Worm (Caenorhabditis elegans) whole organism, L3 larva: Measurements from ENCODE around the gene Y82E9BL.19.

Experiments used
- R02D3.7 ChIP-seq: fragments of 150-350 bp; optimal IDR thresholded peaks from 2 replicates; lab custom pipeline; 2014; ENCODE audit warnings: missing biosample characterization, missing genetic modification characterization
- ZK546.5 ChIP-seq: sonication (generic microtip); optimal IDR thresholded peaks from 2 replicates; lab custom pipeline; 2017; ENCODE audit warnings: missing biosample characterization, missing genetic modification characterization
- aly-2 ChIP-seq: fragments of 150-350 bp; optimal IDR thresholded peaks from 2 replicates; lab custom pipeline; 2014; ENCODE audit warnings: missing biosample characterization, missing genetic modification characterization
- ceh-16 ChIP-seq: sonication (generic microtip); optimal IDR thresholded peaks from 2 replicates; lab custom pipeline; 2017; ENCODE audit warnings: missing biosample characterization, missing genetic modification characterization
- ceh-28 ChIP-seq: fragments of 150-350 bp; optimal IDR thresholded peaks from 2 replicates; lab custom pipeline; 2014; ENCODE audit warnings: missing biosample characterization, missing genetic modification reagents, missing genetic modification characterization
- ceh-82 ChIP-seq: fragments of 150-350 bp; optimal IDR thresholded peaks from 2 replicates; lab custom pipeline; 2014; ENCODE audit warnings: missing biosample characterization, missing genetic modification characterization
- ceh-9 ChIP-seq: sonication (generic microtip); optimal IDR thresholded peaks from 2 replicates; lab custom pipeline; 2018; ENCODE audit warnings: missing biosample characterization, missing genetic modification characterization
- daf-12 ChIP-seq: fragments of 150-350 bp; optimal IDR thresholded peaks from 2 replicates; lab custom pipeline; 2014; ENCODE audit warnings: missing biosample characterization, missing genetic modification reagents, missing genetic modification characterization
- egl-27 ChIP-seq: sonication (generic microtip); optimal IDR thresholded peaks from 4 replicates; lab custom pipeline; 2017; ENCODE audit warnings: missing biosample characterization, missing genetic modification reagents, missing genetic modification characterization
- egl-5 ChIP-seq: fragments of 150-350 bp; optimal IDR thresholded peaks from 2 replicates; lab custom pipeline; 2017; ENCODE audit warnings: missing biosample characterization, missing genetic modification reagents, missing genetic modification characterization, inconsistent platforms
- elt-2 ChIP-seq: sonication (generic microtip); optimal IDR thresholded peaks from 2 replicates; lab custom pipeline; 2016; ENCODE audit warnings: missing genetic modification reagents, mild to moderate bottlenecking, missing genetic modification characterization, missing compliant biosample characterization
- eor-1 ChIP-seq, 2 experiments: fragments of 150-350 bp; optimal IDR thresholded peaks; 2 replicates each; lab custom pipeline; 2014 to 2018; ENCODE audit warnings: missing biosample characterization in 2 of 2, missing genetic modification characterization in 2 of 2
- fkh-10 ChIP-seq: sonication (generic microtip); optimal IDR thresholded peaks from 2 replicates; lab custom pipeline; 2017; ENCODE audit warnings: missing biosample characterization, missing genetic modification reagents, missing genetic modification characterization
- fkh-2 ChIP-seq: fragments of 150-350 bp; optimal IDR thresholded peaks from 2 replicates; lab custom pipeline; 2014; ENCODE audit warnings: missing biosample characterization, missing genetic modification reagents, missing genetic modification characterization
- fos-1 ChIP-seq: fragments of 150-350 bp; optimal IDR thresholded peaks from 2 replicates; lab custom pipeline; 2014; ENCODE audit warnings: missing biosample characterization, missing genetic modification characterization
- hmg-11 ChIP-seq: sonication (generic microtip); optimal IDR thresholded peaks from 2 replicates; lab custom pipeline; 2016; ENCODE audit warnings: missing genetic modification characterization, missing compliant biosample characterization
- jun-1 ChIP-seq: fragments of 150-350 bp; optimal IDR thresholded peaks from 2 replicates; lab custom pipeline; 2014; ENCODE audit warnings: missing biosample characterization, missing genetic modification reagents, missing genetic modification characterization
- lin-15B ChIP-seq: fragments of 150-350 bp; optimal IDR thresholded peaks from 2 replicates; lab custom pipeline; 2014; ENCODE audit warnings: missing biosample characterization, missing genetic modification characterization
- lsy-12 ChIP-seq: sonication (generic microtip); optimal IDR thresholded peaks from 2 replicates; lab custom pipeline; 2016; ENCODE audit warnings: mild to moderate bottlenecking, missing genetic modification characterization, missing compliant biosample characterization
- mml-1 ChIP-seq: fragments of 150-350 bp; sonication (generic microtip); optimal IDR thresholded peaks from 3 replicates; lab custom pipeline; 2014; ENCODE audit warnings: missing biosample characterization, missing genetic modification characterization
- nfya-1 ChIP-seq: sonication (generic microtip); optimal IDR thresholded peaks from 2 replicates; lab custom pipeline; 2017; ENCODE audit warnings: missing genetic modification characterization, mild to moderate bottlenecking, missing compliant biosample characterization, antibody characterized with exemption, moderate library complexity; ENCODE audit not compliant: insufficient read depth
- nhr-11 ChIP-seq: fragments of 150-350 bp; optimal IDR thresholded peaks from 2 replicates; lab custom pipeline; 2014; ENCODE audit warnings: missing biosample characterization, missing genetic modification characterization
- nhr-12 ChIP-seq: fragments of 150-350 bp; optimal IDR thresholded peaks from 2 replicates; lab custom pipeline; 2014; ENCODE audit warnings: missing biosample characterization, missing genetic modification characterization
- nhr-237 ChIP-seq: fragments of 150-350 bp; optimal IDR thresholded peaks from 2 replicates; lab custom pipeline; 2014; ENCODE audit warnings: missing biosample characterization, missing genetic modification characterization
- nhr-25 ChIP-seq: sonication (generic microtip); optimal IDR thresholded peaks from 2 replicates; lab custom pipeline; 2017; ENCODE audit warnings: missing biosample characterization, missing genetic modification characterization
- nhr-28 ChIP-seq: fragments of 150-350 bp; optimal IDR thresholded peaks from 2 replicates; lab custom pipeline; 2014; ENCODE audit warnings: missing biosample characterization, missing genetic modification characterization
- nhr-43 ChIP-seq: sonication (generic microtip); optimal IDR thresholded peaks from 2 replicates; lab custom pipeline; 2016; ENCODE audit warnings: mild to moderate bottlenecking, missing genetic modification characterization, missing compliant biosample characterization; ENCODE audit not compliant: poor library complexity, severe bottlenecking
- nhr-76 ChIP-seq: fragments of 150-350 bp; sonication (generic microtip); optimal IDR thresholded peaks from 5 replicates; lab custom pipeline; 2014; ENCODE audit warnings: missing biosample characterization, missing genetic modification characterization
- nhr-77 ChIP-seq: fragments of 150-350 bp; optimal IDR thresholded peaks from 2 replicates; lab custom pipeline; 2014; ENCODE audit warnings: missing biosample characterization, missing genetic modification characterization
- pha-4 ChIP-seq: fragments of 150-350 bp; optimal IDR thresholded peaks from 2 replicates; lab custom pipeline; 2014; ENCODE audit warnings: missing biosample characterization, missing genetic modification reagents, missing genetic modification characterization
- pqm-1 ChIP-seq: fragments of 150-350 bp; optimal IDR thresholded peaks from 2 replicates; lab custom pipeline; 2017; ENCODE audit warnings: missing biosample characterization, missing genetic modification characterization, inconsistent platforms
- sea-2 ChIP-seq: fragments of 150-350 bp; sonication (generic microtip); optimal IDR thresholded peaks from 4 replicates; lab custom pipeline; 2014; ENCODE audit warnings: missing biosample characterization, missing genetic modification reagents, missing genetic modification characterization
- skn-1 ChIP-seq: fragments of 150-350 bp; optimal IDR thresholded peaks from 2 replicates; lab custom pipeline; 2014; ENCODE audit warnings: missing biosample characterization, missing genetic modification characterization
- snpc-4 ChIP-seq: fragments of 150-350 bp; optimal IDR thresholded peaks from 2 replicates; lab custom pipeline; 2014; ENCODE audit warnings: missing biosample characterization, missing genetic modification characterization
- tbx-2 ChIP-seq: sonication (generic microtip); optimal IDR thresholded peaks from 2 replicates; lab custom pipeline; 2016; ENCODE audit warnings: mild to moderate bottlenecking, missing genetic modification characterization, missing compliant biosample characterization
- unc-39 ChIP-seq: sonication (generic microtip); optimal IDR thresholded peaks from 4 replicates; lab custom pipeline; 2017; ENCODE audit warnings: missing biosample characterization, missing genetic modification characterization
- unc-62 ChIP-seq: fragments of 150-350 bp; sonication (generic microtip); optimal IDR thresholded peaks from 4 replicates; lab custom pipeline; 2014; ENCODE audit warnings: missing biosample characterization, missing genetic modification reagents, missing genetic modification characterization
- zag-1 ChIP-seq: fragments of 150-350 bp; optimal IDR thresholded peaks from 2 replicates; lab custom pipeline; 2014; ENCODE audit warnings: missing biosample characterization, missing genetic modification characterization
- ztf-4 ChIP-seq: fragments of 150-350 bp; optimal IDR thresholded peaks from 2 replicates; lab custom pipeline; 2014; ENCODE audit warnings: missing biosample characterization, missing genetic modification characterization

Y82E9BL.19 gene

DNA sequence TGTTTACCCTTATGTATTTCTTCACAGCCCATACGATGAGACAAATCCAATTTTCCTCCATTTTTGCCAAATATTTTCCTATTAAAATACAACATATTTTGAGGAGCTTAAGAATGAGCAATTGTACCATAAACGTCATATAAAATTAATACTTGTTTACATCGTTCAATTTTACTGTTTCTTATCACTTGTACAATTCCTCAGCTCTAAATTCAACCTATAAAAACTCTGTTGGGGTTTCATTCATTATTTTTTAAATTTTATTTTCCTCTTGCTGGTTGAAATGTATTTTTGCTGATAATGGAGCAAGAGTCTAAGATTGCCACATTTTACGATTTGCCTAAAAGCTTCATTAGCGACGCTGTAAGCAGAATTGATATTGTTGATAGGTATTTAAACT lies 28.4 kb upstream of the Y82E9BL.19 start, which contains the start of gene fbxa-75:
Gene fbxa-75, plus strand, starts transcription at position 301 of the 400 bp plus-strand sequence.
- TF ChIP-seq ZK546.5 (tag; lab: Kevin White, UChicago) (no peak), daf-12 (tag; lab: Kevin White, UChicago) (no peak), egl-27 (tag; lab: Kevin White, UChicago) (no peak), ceh-16 (tag; lab: Kevin White, UChicago) (no peak), sea-2 (GFP tag; lab: Kevin White, UChicago) (no peak), tbx-2 (tag; lab: Kevin White, UChicago) (no peak), nhr-25 (tag; lab: Kevin White, UChicago) (no peak), jun-1 (tag; lab: Kevin White, UChicago) (no peak), eor-1 (tag; optimal IDR thresholded peaks at IDR 0.05; lab: Kevin White, UChicago) (no peak), zag-1 (tag; lab: Kevin White, UChicago) (no peak), R02D3.7 (no peak), fos-1 (no peak), lin-15B (tag; lab: Kevin White, UChicago) (no peak), skn-1 (tag; lab: Kevin White, UChicago) (no peak), ceh-9 (tag; lab: Kevin White, UChicago) (no peak), ceh-82 (tag; lab: Kevin White, UChicago) (no peak), snpc-4 (no peak), mml-1 (tag; lab: Kevin White, UChicago) (no peak), ztf-4 (tag; lab: Kevin White, UChicago) (no peak)

ce11 chrIII:1307333-1307732 lies 24.5 kb upstream of the Y82E9BL.19 start:
- TF ChIP-seq fkh-10 (GFP tag; lab: Kevin White, UChicago) (no peak), ceh-82 (tag; lab: Kevin White, UChicago) (no peak), ztf-4 (tag; lab: Kevin White, UChicago) (no peak), unc-39 (tag; lab: Kevin White, UChicago) (no peak), hmg-11 (no peak)

- no peak for TF ChIP-seq eor-1 (tag; optimal IDR thresholded peaks at IDR 0.05; lab: Kevin White, UChicago)
- no peak for TF ChIP-seq ceh-82 (tag; lab: Kevin White, UChicago)
- TF ChIP-seq ztf-4 (tag; lab: Kevin White, UChicago): no peak
- TF ChIP-seq pha-4 (tag; lab: Kevin White, UChicago): peak; percentile 77
- TF ChIP-seq nhr-25 (tag; lab: Kevin White, UChicago): no peak
- TF ChIP-seq nhr-11 (tag; lab: Kevin White, UChicago): no peak
- peak; percentile 67 for TF ChIP-seq pqm-1 (tag; lab: Kevin White, UChicago)
- no peak for TF ChIP-seq egl-5
- TF ChIP-seq lsy-12 (tag; lab: Kevin White, UChicago): no peak
- no peak for TF ChIP-seq aly-2 (tag; lab: Kevin White, UChicago)
- no peak for TF ChIP-seq nhr-77 (tag; lab: Kevin White, UChicago)
- no peak for TF ChIP-seq jun-1 (tag; lab: Kevin White, UChicago)
- TF ChIP-seq nfya-1 (tag; lab: Kevin White, UChicago): no peak
- TF ChIP-seq fkh-2 (tag; lab: Kevin White, UChicago): no peak
- TF ChIP-seq nhr-43: no peak
- no peak for TF ChIP-seq nhr-12 (tag; lab: Kevin White, UChicago)
- TF ChIP-seq elt-2 (tag; lab: Kevin White, UChicago): peak; percentile 67
- TF ChIP-seq fos-1: no peak
- TF ChIP-seq nhr-76: no peak
- no peak for TF ChIP-seq ceh-28 (tag; lab: Kevin White, UChicago)
- TF ChIP-seq, all 47 proteins: peak for 3
Measured at ce11 chrIII:1308209-1308608, 23.6 kb upstream of the Y82E9BL.19 start, which contains the start of gene fbxa-79. Gene fbxa-79 (minus strand): TSS chrIII:1308294.

DNA sequence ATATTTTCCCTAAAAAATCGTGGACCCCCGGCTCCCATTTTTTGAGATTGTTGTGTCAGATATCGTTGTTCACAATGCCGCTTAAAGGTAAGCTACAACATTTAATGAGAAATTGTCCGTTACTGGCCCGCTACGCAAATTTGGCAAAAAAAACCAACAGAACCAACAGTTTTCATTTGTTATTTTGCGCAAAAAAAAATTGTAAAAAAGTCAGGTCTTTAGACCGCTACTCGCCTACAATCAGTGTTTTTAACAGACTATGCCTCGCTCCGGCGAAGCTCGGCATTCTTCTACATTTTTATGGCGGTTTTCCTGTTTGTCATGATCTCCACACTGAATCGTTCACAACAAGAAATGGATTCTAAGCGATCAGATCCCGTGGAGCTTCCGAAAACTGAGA lies 22.9 kb upstream of the Y82E9BL.19 start, which contains the start of gene Y82E9BL.12:
Gene Y82E9BL.12, plus strand, starts transcription at position 301 of the 400 bp plus-strand sequence.
- no peak for TF ChIP-seq nhr-28
- no peak for TF ChIP-seq daf-12 (tag; lab: Kevin White, UChicago)
- no peak for TF ChIP-seq nfya-1 (tag; lab: Kevin White, UChicago)
- no peak for TF ChIP-seq nhr-11 (tag; lab: Kevin White, UChicago)
- no peak for TF ChIP-seq snpc-4
- TF ChIP-seq nhr-76: no peak
- TF ChIP-seq mml-1 (tag; lab: Kevin White, UChicago): no peak
- no peak for TF ChIP-seq lsy-12 (tag; lab: Kevin White, UChicago)
- TF ChIP-seq elt-2 (tag; lab: Kevin White, UChicago): no peak
- TF ChIP-seq zag-1 (tag; lab: Kevin White, UChicago): no peak
- TF ChIP-seq nhr-237 (tag; lab: Kevin White, UChicago): no peak
- no peak for TF ChIP-seq jun-1 (tag; lab: Kevin White, UChicago)
- TF ChIP-seq unc-62 (GFP tag; lab: Kevin White, UChicago): no peak
- no peak for TF ChIP-seq tbx-2 (tag; lab: Kevin White, UChicago)
- TF ChIP-seq ceh-82 (tag; lab: Kevin White, UChicago): no peak
- no peak for TF ChIP-seq egl-27 (tag; lab: Kevin White, UChicago)
- TF ChIP-seq aly-2 (tag; lab: Kevin White, UChicago): no peak
